Fruit fly (Drosophila melanogaster) whole organism, embryonic: Measurements from ENCODE around the gene CG43998.

Source experiments
- B-H1 ChIP-seq: fragments of 200-800 bp; sonication (Bioruptor generic); IDR thresholded peaks from 3 replicates; pipeline ENCODE4 v1.3.6; 2022; ENCODE audit warnings: missing biosample characterization, missing genetic modification characterization
- CG10209 ChIP-seq: fragments of 200-800 bp; sonication (Bioruptor generic); optimal IDR thresholded peaks from 3 replicates; lab custom pipeline; 2017; ENCODE audit warnings: missing biosample characterization, mild to moderate bottlenecking, missing genetic modification characterization, missing genetic modification reagents
- CG10565 ChIP-seq: fragments of 200-800 bp; sonication (Bioruptor generic); optimal IDR thresholded peaks from 3 replicates; lab custom pipeline; 2016; ENCODE audit warnings: missing biosample characterization, mild to moderate bottlenecking, missing genetic modification characterization
- CG1233 ChIP-seq: fragments of 200-800 bp; sonication (Bioruptor generic); optimal IDR thresholded peaks from 4 replicates; lab custom pipeline; 2018; ENCODE audit warnings: missing biosample characterization, mild to moderate bottlenecking, missing genetic modification characterization
- CG13287 ChIP-seq: fragments of 200-800 bp; sonication (Bioruptor generic); IDR thresholded peaks from 2 replicates; pipeline ENCODE4 v1.3.6; 2022; ENCODE audit warnings: missing biosample characterization, missing genetic modification characterization; ENCODE audit not compliant: partially characterized antibody
- CG13424 ChIP-seq: fragments of 200-800 bp; sonication (Bioruptor generic); optimal IDR thresholded peaks from 2 replicates; lab custom pipeline; 2019; ENCODE audit warnings: missing biosample characterization, mild to moderate bottlenecking, missing genetic modification characterization, moderate library complexity
- CG13775 ChIP-seq: fragments of 200-800 bp; sonication (Bioruptor generic); optimal IDR thresholded peaks from 3 replicates; lab custom pipeline; 2017; ENCODE audit warnings: missing biosample characterization, mild to moderate bottlenecking, missing genetic modification characterization
- CG16779 ChIP-seq: fragments of 200-800 bp; sonication (Bioruptor generic); IDR thresholded peaks from 2 replicates; pipeline ENCODE4 v1.3.6; 2022; ENCODE audit warnings: missing biosample characterization, missing genetic modification characterization
- CG18011 ChIP-seq: fragments of 200-800 bp; sonication (Bioruptor generic); optimal IDR thresholded peaks from 2 replicates; lab custom pipeline; 2017; ENCODE audit warnings: missing biosample characterization, missing genetic modification characterization, mild to moderate bottlenecking, moderate library complexity, missing genotype
- CG31224 ChIP-seq: fragments of 200-800 bp; sonication (Bioruptor generic); IDR thresholded peaks from 2 replicates; pipeline ENCODE4 v1.3.6; 2022; ENCODE audit warnings: missing biosample characterization, missing genetic modification characterization
- CG32532 ChIP-seq: fragments of 200-800 bp; sonication (Bioruptor generic); IDR thresholded peaks from 2 replicates; pipeline ENCODE4 v1.3.6; 2022; ENCODE audit warnings: missing biosample characterization, missing genetic modification characterization
- CG3407 ChIP-seq: fragments of 200-800 bp; sonication (Bioruptor generic); optimal IDR thresholded peaks from 2 replicates; lab custom pipeline; 2018; ENCODE audit warnings: missing biosample characterization, mild to moderate bottlenecking, missing genetic modification characterization
- CG6689 ChIP-seq: fragments of 200-800 bp; sonication (Bioruptor generic); IDR thresholded peaks from 2 replicates; pipeline ENCODE4 v1.3.6; 2022; ENCODE audit warnings: missing biosample characterization, missing genetic modification characterization
- CG6791 ChIP-seq: fragments of 200-800 bp; sonication (Bioruptor generic); IDR thresholded peaks from 3 replicates; pipeline ENCODE4 v1.3.6; 2022; ENCODE audit warnings: missing biosample characterization, missing genetic modification characterization; ENCODE audit not compliant: partially characterized antibody
- CG7556 ChIP-seq: fragments of 200-800 bp; sonication (Bioruptor generic); optimal IDR thresholded peaks from 2 replicates; lab custom pipeline; 2017; ENCODE audit warnings: missing biosample characterization, mild to moderate bottlenecking, missing genetic modification characterization
- CG8281 ChIP-seq: fragments of 200-800 bp; sonication (Bioruptor generic); optimal IDR thresholded peaks from 2 replicates; lab custom pipeline; 2018; ENCODE audit warnings: missing biosample characterization, mild to moderate bottlenecking, missing genetic modification characterization, moderate library complexity
- CHES-1-like ChIP-seq: fragments of 200-800 bp; sonication (Bioruptor generic); optimal IDR thresholded peaks from 2 replicates; lab custom pipeline; 2016; ENCODE audit warnings: missing biosample characterization, missing genetic modification characterization
- CoRest ChIP-seq: fragments of 200-800 bp; sonication (Bioruptor generic); optimal IDR thresholded peaks from 3 replicates; lab custom pipeline; 2018; ENCODE audit warnings: missing biosample characterization, mild to moderate bottlenecking, missing genetic modification characterization, moderate library complexity
- D ChIP-seq, 2 experiments: fragments of 200-800 bp in 1 of 2; fragments of >200 bp in 1 of 2; sonication (Bioruptor generic) in 1 of 2; optimal IDR thresholded peaks; 2 replicates in 1 of 2; 3 replicates in 1 of 2; lab custom pipeline; 2017; ENCODE audit warnings: mild to moderate bottlenecking in 1 of 2, missing biosample characterization in 1 of 2, missing genetic modification characterization in 1 of 2, missing genetic modification reagents in 1 of 2
- Deaf1 ChIP-seq: fragments of 200-800 bp; optimal IDR thresholded peaks from 3 replicates; lab custom pipeline; 2019; ENCODE audit warnings: missing biosample characterization, mild to moderate bottlenecking, missing genetic modification characterization, moderate library complexity
- ERR ChIP-seq: fragments of 200-800 bp; sonication (Bioruptor generic); optimal IDR thresholded peaks from 2 replicates; lab custom pipeline; 2016; ENCODE audit warnings: missing biosample characterization, missing genetic modification characterization
- Fer1 ChIP-seq: fragments of 200-800 bp; sonication (Bioruptor generic); optimal IDR thresholded peaks from 2 replicates; lab custom pipeline; 2017; ENCODE audit warnings: missing biosample characterization, mild to moderate bottlenecking, missing genetic modification characterization
- Gug ChIP-seq: fragments of 200-800 bp; sonication (Bioruptor generic); IDR thresholded peaks from 4 replicates; pipeline ENCODE4 v1.3.6; 2022; ENCODE audit warnings: missing biosample characterization, missing genetic modification characterization
- Hr39 ChIP-seq: fragments of >200 bp; optimal IDR thresholded peaks from 2 replicates; lab custom pipeline; 2017
- NC2α ChIP-seq: fragments of 200-800 bp; sonication (Bioruptor generic); optimal IDR thresholded peaks from 2 replicates; lab custom pipeline; 2016; ENCODE audit warnings: missing biosample characterization, missing genetic modification characterization
- Nf-YC ChIP-seq: fragments of 200-800 bp; optimal IDR thresholded peaks from 3 replicates; lab custom pipeline; 2019; ENCODE audit warnings: missing biosample characterization, mild to moderate bottlenecking, missing genetic modification characterization, moderate library complexity
- Optix ChIP-seq: fragments of 200-800 bp; sonication (Bioruptor generic); IDR thresholded peaks from 3 replicates; pipeline ENCODE4 v1.3.6; 2022; ENCODE audit warnings: missing biosample characterization, missing genetic modification characterization
- Ptx1 ChIP-seq: fragments of 200-800 bp; sonication (Bioruptor generic); IDR thresholded peaks from 2 replicates; pipeline ENCODE4 v1.3.6; 2022; ENCODE audit warnings: missing biosample characterization, missing genetic modification characterization
- Scr ChIP-seq: fragments of 200-800 bp; sonication (Bioruptor generic); IDR thresholded peaks from 2 replicates; pipeline ENCODE4 v1.3.6; 2022; ENCODE audit warnings: missing biosample characterization, missing genetic modification characterization; ENCODE audit not compliant: partially characterized antibody
- Sox100B ChIP-seq: fragments of 200-800 bp; sonication (Bioruptor generic); optimal IDR thresholded peaks from 3 replicates; lab custom pipeline; 2018; ENCODE audit warnings: missing biosample characterization, mild to moderate bottlenecking, missing genetic modification characterization
- Sry-δ ChIP-seq: fragments of 200-800 bp; sonication (Bioruptor generic); optimal IDR thresholded peaks from 2 replicates; lab custom pipeline; 2016; ENCODE audit warnings: missing biosample characterization, missing genetic modification characterization
- Xbp1 ChIP-seq: fragments of 200-800 bp; sonication (Bioruptor generic); optimal IDR thresholded peaks from 3 replicates; lab custom pipeline; 2016; ENCODE audit warnings: missing biosample characterization, mild to moderate bottlenecking, missing genetic modification characterization
- bowl ChIP-seq: fragments of 200-800 bp; sonication (Bioruptor generic); IDR thresholded peaks from 2 replicates; pipeline ENCODE4 v1.3.6; 2022; ENCODE audit warnings: missing biosample characterization, missing genetic modification characterization
- br ChIP-seq: fragments of >200 bp; optimal IDR thresholded peaks from 2 replicates; lab custom pipeline; 2017
- cg ChIP-seq: fragments of 200-800 bp; sonication (Bioruptor generic); optimal IDR thresholded peaks from 3 replicates; lab custom pipeline; 2019; ENCODE audit warnings: missing biosample characterization, mild to moderate bottlenecking, missing genetic modification characterization, moderate library complexity
- emc ChIP-seq: fragments of 200-800 bp; sonication (Bioruptor generic); optimal IDR thresholded peaks from 2 replicates; lab custom pipeline; 2016; ENCODE audit warnings: missing biosample characterization, missing genetic modification characterization
- ewg ChIP-seq: fragments of 200-800 bp; sonication (Bioruptor generic); optimal IDR thresholded peaks from 3 replicates; lab custom pipeline; 2017; ENCODE audit warnings: mild to moderate bottlenecking, missing biosample characterization, missing genetic modification reagents, missing genetic modification characterization
- fd102C ChIP-seq: fragments of 200-800 bp; sonication (Bioruptor generic); optimal IDR thresholded peaks from 2 replicates; lab custom pipeline; 2018; ENCODE audit warnings: missing biosample characterization, mild to moderate bottlenecking, missing genetic modification characterization, moderate library complexity
- fu2 ChIP-seq: fragments of 200-800 bp; sonication (Bioruptor generic); optimal IDR thresholded peaks from 2 replicates; lab custom pipeline; 2016; ENCODE audit warnings: missing biosample characterization, missing genetic modification characterization
- gsb ChIP-seq: fragments of 200-800 bp; sonication (Bioruptor generic); IDR thresholded peaks from 2 replicates; pipeline ENCODE4 v1.3.6; 2022; ENCODE audit warnings: missing biosample characterization, missing genetic modification characterization
- h ChIP-seq: fragments of >200 bp; optimal IDR thresholded peaks from 2 replicates; lab custom pipeline; 2017
- kah ChIP-seq: fragments of 200-800 bp; sonication (Bioruptor generic); optimal IDR thresholded peaks from 2 replicates; lab custom pipeline; 2018; ENCODE audit warnings: missing biosample characterization, mild to moderate bottlenecking, missing genetic modification characterization
- mld ChIP-seq: fragments of 200-800 bp; sonication (Bioruptor generic); IDR thresholded peaks from 3 replicates; pipeline ENCODE4 v1.3.6; 2022; ENCODE audit warnings: missing biosample characterization, missing genetic modification characterization; ENCODE audit not compliant: partially characterized antibody
- nau ChIP-seq: fragments of 200-800 bp; sonication (Bioruptor generic); optimal IDR thresholded peaks from 3 replicates; lab custom pipeline; 2017; ENCODE audit warnings: missing biosample characterization, mild to moderate bottlenecking, missing genetic modification characterization, missing genetic modification reagents
- prd ChIP-seq, 3 experiments: fragments of >200 bp in 2 of 3; fragments of 200-800 bp in 1 of 3; sonication (Bioruptor generic) in 1 of 3; optimal IDR thresholded peaks in 2 of 3; IDR thresholded peaks in 1 of 3; 2 replicates in 2 of 3; 3 replicates in 1 of 3; pipeline versions ENCODE4 v1.3.6 to Lab custom; 2017 to 2022; ENCODE audit warnings: missing biosample characterization in 1 of 3, missing genetic modification characterization in 1 of 3
- ssp ChIP-seq: fragments of 200-800 bp; sonication (Bioruptor generic); IDR thresholded peaks from 2 replicates; pipeline ENCODE4 v1.3.6; 2022; ENCODE audit warnings: missing biosample characterization, missing genetic modification characterization
- tio ChIP-seq: fragments of 200-800 bp; sonication (Bioruptor generic); optimal IDR thresholded peaks from 2 replicates; lab custom pipeline; 2017; ENCODE audit warnings: missing biosample characterization, missing genetic modification characterization, inconsistent platforms
- tx ChIP-seq: fragments of 200-800 bp; sonication (Bioruptor generic); optimal IDR thresholded peaks from 2 replicates; lab custom pipeline; 2016; ENCODE audit warnings: missing biosample characterization, missing genetic modification characterization
- z ChIP-seq: fragments of 200-800 bp; sonication (Bioruptor generic); IDR thresholded peaks from 3 replicates; pipeline ENCODE4 v1.3.6; 2022; ENCODE audit warnings: missing biosample characterization, missing genetic modification characterization

The CG43998 gene

dm6 chr3R:23941643-23942424 lies 13.0 kb upstream of the CG43998 start (continued):
- TF ChIP-seq br (lab: Kevin White, UChicago), result no peak
- peak; percentile 66 for TF ChIP-seq CG6689
- no peak for TF ChIP-seq fd102C (GFP tag; lab: Kevin White, UChicago)
- no peak for TF ChIP-seq emc (GFP tag; lab: Kevin White, UChicago)
- TF ChIP-seq CG1233 (GFP tag; lab: Kevin White, UChicago), result no peak
- TF ChIP-seq CG18011, result no peak
- TF ChIP-seq mld (GFP tag; lab: Robert Waterston, UW), result no peak
- peak; percentile 7 for TF ChIP-seq nau (GFP tag; lab: Kevin White, UChicago)
- TF ChIP-seq Deaf1, result no peak
- TF ChIP-seq kah, result no peak
- no peak for TF ChIP-seq gsb (GFP tag; lab: Robert Waterston, UW)
- no peak for TF ChIP-seq h (lab: Kevin White, UChicago)
- no peak for TF ChIP-seq prd (optimal IDR thresholded peaks at IDR 0.05; lab: Kevin White, UChicago)
- TF ChIP-seq prd (GFP tag; IDR thresholded peaks at IDR 0.05; lab: Robert Waterston, UW), result peak; percentile 75
- no peak for TF ChIP-seq z (GFP tag; lab: Robert Waterston, UW)
- no peak for TF ChIP-seq CG13424 (tag; lab: Kevin White, UChicago)
- no peak for TF ChIP-seq Fer1
- 0 out of 3 replicates have a peak, but pooled peaks have one; percentile 34 for TF ChIP-seq Optix (GFP tag; lab: Robert Waterston, UW)
- TF ChIP-seq tx (GFP tag; lab: Kevin White, UChicago), result no peak
- TF ChIP-seq CG3407 (GFP tag; lab: Kevin White, UChicago), result no peak
- no peak for TF ChIP-seq CG8281
- TF ChIP-seq Sry-δ, result peak; percentile 4
- no peak for TF ChIP-seq CG31224 (GFP tag; lab: Robert Waterston, UW)
- TF ChIP-seq bowl, result no peak
- TF ChIP-seq tio (GFP tag; lab: Kevin White, UChicago), result no peak
- no peak for TF ChIP-seq B-H1 (GFP tag; lab: Robert Waterston, UW)
- peak; percentile 76 for TF ChIP-seq CG32532 (GFP tag; lab: Robert Waterston, UW)
- peak; percentile 23 for TF ChIP-seq CG7556 (GFP tag; lab: Kevin White, UChicago)
- TF ChIP-seq Hr39, result no peak
- TF ChIP-seq D (optimal IDR thresholded peaks at IDR 0.05; lab: Kevin White, UChicago), result no peak
- TF ChIP-seq D (GFP tag; optimal IDR thresholded peaks at IDR 0.05; lab: Kevin White, UChicago), result no peak
- peak; percentile 49; the same call in 2 of the 4 replicates for TF ChIP-seq Gug
- no peak for TF ChIP-seq fu2 (GFP tag; lab: Kevin White, UChicago)
- peak; percentile 52 for TF ChIP-seq Ptx1 (GFP tag; lab: Robert Waterston, UW)
- TF ChIP-seq CG10565 (GFP tag; lab: Kevin White, UChicago), result no peak
- peak; percentile 31 for TF ChIP-seq CoRest (tag; lab: Kevin White, UChicago)
- peak; percentile 30 for TF ChIP-seq ERR
- TF ChIP-seq Scr (GFP tag; lab: Robert Waterston, UW), result no peak
- no peak for TF ChIP-seq ssp (GFP tag; lab: Robert Waterston, UW)
- TF ChIP-seq CG13287 (GFP tag; lab: Robert Waterston, UW), result 0 out of 2 replicates have a peak, but pooled peaks have one; percentile 7
- no peak for TF ChIP-seq cg (GFP tag; lab: Kevin White, UChicago)
- TF ChIP-seq CG10209 (GFP tag; lab: Kevin White, UChicago), result peak; percentile 32
- TF ChIP-seq Nf-YC (tag; lab: Kevin White, UChicago), result no peak
- peak; percentile 32 for TF ChIP-seq Sox100B
- peak; percentile 3 for TF ChIP-seq ewg (GFP tag; lab: Kevin White, UChicago)
- no peak for TF ChIP-seq CG16779
- no peak for TF ChIP-seq NC2α
- peak; percentile 43 for TF ChIP-seq Xbp1 (GFP tag; lab: Kevin White, UChicago)
- peak; percentile 44 for TF ChIP-seq CHES-1-like (GFP tag; lab: Kevin White, UChicago)
- peak; percentile 19 for TF ChIP-seq CG13775 (GFP tag; lab: Kevin White, UChicago)
- TF ChIP-seq CG6791 (GFP tag; lab: Robert Waterston, UW), result no peak
